Worm (Caenorhabditis elegans) whole organism, mixed stage, embryonic: Measurements from ENCODE around the gene C45G9.9.
A peak's percentile ranks its signal among the peaks of the same experiment; 100 is the strongest.
"Not testable (repeated sequence)": the region's sequence is repeated elsewhere in the genome, so short reads cannot be mapped to it uniquely, and the experiment has no call there.

Experiments used
- blmp-1 ChIP-seq: fragments of 150-350 bp; optimal IDR thresholded peaks from 2 replicates; lab custom pipeline; 2014; ENCODE audit warnings: missing biosample characterization, missing genetic modification characterization
- ceh-39 ChIP-seq: fragments of 150-350 bp; optimal IDR thresholded peaks from 2 replicates; lab custom pipeline; 2014; ENCODE audit warnings: missing biosample characterization, missing genetic modification characterization
- ceh-43 ChIP-seq: fragments of 200-800 bp; sonication (Bioruptor generic); optimal IDR thresholded peaks from 2 replicates; lab custom pipeline; 2018; ENCODE audit warnings: mild to moderate bottlenecking, missing genetic modification characterization, moderate library complexity, missing compliant biosample characterization
- ceh-83 ChIP-seq: fragments of 200-800 bp; sonication (Bioruptor generic); optimal IDR thresholded peaks from 2 replicates; lab custom pipeline; 2018; ENCODE audit warnings: mild to moderate bottlenecking, missing genetic modification characterization, missing compliant biosample characterization
- ces-1 ChIP-seq: fragments of 150-350 bp; optimal IDR thresholded peaks from 2 replicates; lab custom pipeline; 2014; ENCODE audit warnings: missing biosample characterization, missing genetic modification reagents, missing genetic modification characterization
- drap-1 ChIP-seq: fragments of 200-800 bp; sonication (Bioruptor generic); optimal IDR thresholded peaks from 3 replicates; lab custom pipeline; 2018; ENCODE audit warnings: mild to moderate bottlenecking, missing genetic modification characterization, missing compliant biosample characterization
- elt-1 ChIP-seq: sonication (generic microtip); optimal IDR thresholded peaks from 2 replicates; lab custom pipeline; 2017; ENCODE audit warnings: missing genetic modification characterization, mild to moderate bottlenecking, missing compliant biosample characterization, antibody characterized with exemption, moderate library complexity, borderline replicate concordance; ENCODE audit not compliant: insufficient read depth
- elt-3 ChIP-seq: fragments of 150-350 bp; optimal IDR thresholded peaks from 2 replicates; lab custom pipeline; 2014; ENCODE audit warnings: missing biosample characterization, missing genetic modification characterization
- flh-1 ChIP-seq: fragments of 200-800 bp; sonication (Bioruptor generic); optimal IDR thresholded peaks from 2 replicates; lab custom pipeline; 2018; ENCODE audit warnings: mild to moderate bottlenecking, missing genetic modification characterization, moderate library complexity, missing compliant biosample characterization
- ham-2 ChIP-seq: fragments of 200-800 bp; sonication (Bioruptor generic); optimal IDR thresholded peaks from 2 replicates; lab custom pipeline; 2018; ENCODE audit warnings: mild to moderate bottlenecking, missing genetic modification characterization, missing compliant biosample characterization
- hlh-1 ChIP-seq: fragments of 150-350 bp; optimal IDR thresholded peaks from 2 replicates; lab custom pipeline; 2014; ENCODE audit warnings: missing biosample characterization, missing genetic modification reagents, missing genetic modification characterization
- lin-13 ChIP-seq: fragments of 150-350 bp; optimal IDR thresholded peaks from 2 replicates; lab custom pipeline; 2014; ENCODE audit warnings: missing biosample characterization, missing genetic modification characterization
- lin-32 ChIP-seq: fragments of 200-800 bp; sonication (Bioruptor generic); optimal IDR thresholded peaks from 2 replicates; lab custom pipeline; 2018; ENCODE audit warnings: mild to moderate bottlenecking, missing genetic modification characterization, missing compliant biosample characterization
- lsy-2 ChIP-seq: fragments of 150-350 bp; optimal IDR thresholded peaks from 2 replicates; lab custom pipeline; 2014; ENCODE audit warnings: missing biosample characterization, missing genetic modification characterization
- mab-5 ChIP-seq: fragments of 150-350 bp; optimal IDR thresholded peaks from 2 replicates; lab custom pipeline; 2014; ENCODE audit warnings: missing biosample characterization, missing genetic modification characterization
- mep-1 ChIP-seq: fragments of 150-350 bp; optimal IDR thresholded peaks from 2 replicates; lab custom pipeline; 2017; ENCODE audit warnings: missing biosample characterization, missing genetic modification reagents, missing genetic modification characterization, inconsistent platforms
- nhr-12 ChIP-seq: fragments of 150-350 bp; optimal IDR thresholded peaks from 2 replicates; lab custom pipeline; 2014; ENCODE audit warnings: missing biosample characterization, missing genetic modification characterization
- nhr-2 ChIP-seq: fragments of 150-350 bp; optimal IDR thresholded peaks from 2 replicates; lab custom pipeline; 2014; ENCODE audit warnings: missing biosample characterization, missing genetic modification characterization
- nhr-237 ChIP-seq: fragments of 150-350 bp; optimal IDR thresholded peaks from 2 replicates; lab custom pipeline; 2014; ENCODE audit warnings: missing biosample characterization, missing genetic modification characterization
- nhr-28 ChIP-seq: fragments of 150-350 bp; optimal IDR thresholded peaks from 2 replicates; lab custom pipeline; 2014; ENCODE audit warnings: missing biosample characterization, missing genetic modification characterization
- nhr-76 ChIP-seq: sonication (generic microtip); optimal IDR thresholded peaks from 2 replicates; lab custom pipeline; 2017; ENCODE audit warnings: missing biosample characterization, missing genetic modification characterization
- pha-4 ChIP-seq: fragments of 150-350 bp; optimal IDR thresholded peaks from 2 replicates; lab custom pipeline; 2018; ENCODE audit warnings: missing biosample characterization, missing genetic modification reagents, missing genetic modification characterization
- sem-2 ChIP-seq: fragments of 200-800 bp; sonication (Bioruptor generic); optimal IDR thresholded peaks from 2 replicates; lab custom pipeline; 2018; ENCODE audit warnings: mild to moderate bottlenecking, missing genetic modification characterization, missing compliant biosample characterization
- sptf-1 ChIP-seq: sonication (generic microtip); optimal IDR thresholded peaks from 2 replicates; lab custom pipeline; 2017; ENCODE audit warnings: mild to moderate bottlenecking, missing genetic modification characterization, moderate library complexity, missing compliant biosample characterization
- tbx-8 ChIP-seq: fragments of 200-800 bp; sonication (Bioruptor generic); optimal IDR thresholded peaks from 2 replicates; lab custom pipeline; 2018; ENCODE audit warnings: mild to moderate bottlenecking, missing genetic modification characterization, moderate library complexity, missing compliant biosample characterization
- unc-120 ChIP-seq: sonication (generic microtip); optimal IDR thresholded peaks from 2 replicates; lab custom pipeline; 2017; ENCODE audit warnings: missing genetic modification characterization, missing compliant biosample characterization; ENCODE audit not compliant: poor library complexity, severe bottlenecking
- unc-62 ChIP-seq: fragments of 150-350 bp; optimal IDR thresholded peaks from 2 replicates; lab custom pipeline; 2014; ENCODE audit warnings: missing biosample characterization, missing genetic modification reagents, missing genetic modification characterization
- zip-8 ChIP-seq: fragments of 150-350 bp; optimal IDR thresholded peaks from 2 replicates; lab custom pipeline; 2014; ENCODE audit warnings: missing biosample characterization, missing genetic modification characterization
- ztf-11 ChIP-seq: fragments of 150-350 bp; optimal IDR thresholded peaks from 2 replicates; lab custom pipeline; 2014; ENCODE audit warnings: missing biosample characterization, missing genetic modification characterization

Gene C45G9.9

DNA sequence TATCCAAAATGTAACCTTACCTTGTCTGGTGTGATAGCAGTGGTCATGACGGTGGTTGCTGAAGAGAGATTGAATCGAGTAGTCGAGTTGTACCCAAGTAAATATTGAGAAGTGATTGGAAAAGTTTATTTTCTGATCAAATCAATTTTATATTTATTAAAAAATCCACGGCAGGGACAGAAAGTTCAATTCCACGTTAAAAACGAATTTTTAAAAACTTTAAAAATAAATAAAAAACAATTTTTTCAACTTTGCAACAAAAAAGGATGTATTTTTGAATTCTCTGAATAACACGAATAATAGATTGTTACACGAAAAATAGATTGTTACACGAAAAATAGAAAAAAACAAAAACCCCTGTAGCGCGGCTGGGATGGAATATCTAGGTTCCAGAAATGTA is at the start of gene C45G9.9:
Gene C45G9.9, minus strand, starts transcription at position 101 of the 400 bp plus-strand sequence.
- not testable (repeated sequence) for TF ChIP-seq lsy-2 (tag; lab: Kevin White, UChicago); sem-2 (GFP tag; lab: Kevin White, UChicago); ztf-11

DNA sequence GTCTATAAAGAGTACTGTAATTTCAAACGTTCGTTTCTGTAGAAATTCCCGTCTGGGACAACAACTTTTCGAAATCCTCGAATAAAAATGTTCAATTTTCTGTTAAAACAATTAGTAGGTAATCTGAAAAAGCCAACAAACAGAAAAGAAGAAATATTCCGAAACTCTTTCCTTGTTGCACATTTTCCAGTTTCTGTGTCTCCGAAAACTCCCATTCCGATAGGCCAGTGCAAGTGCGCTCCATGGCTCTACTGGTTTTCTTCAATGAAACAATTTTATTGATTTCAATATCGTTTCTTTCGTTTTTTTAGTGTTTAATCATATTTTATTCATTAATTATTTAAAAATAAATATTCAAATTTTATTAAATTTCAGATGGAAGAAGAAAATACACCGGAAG is 47.0 kb upstream of the C45G9.9 start, which contains the start of gene F54D8.6:
Gene F54D8.6, plus strand, starts transcription at position 370 of the 400 bp plus-strand sequence.
- TF ChIP-seq mep-1 (peak; percentile 13), lsy-2 (tag; lab: Kevin White, UChicago) (peak; percentile 72), ces-1 (GFP tag; lab: Kevin White, UChicago) (peak; percentile 60), nhr-76 (tag; lab: Kevin White, UChicago) (no peak), lin-32 (GFP tag; lab: Kevin White, UChicago) (no peak), pha-4 (tag; lab: Kevin White, UChicago) (peak; percentile 28), ceh-39 (tag; lab: Kevin White, UChicago) (peak; percentile 49), nhr-237 (tag; lab: Kevin White, UChicago) (peak; percentile 24), sptf-1 (tag; lab: Kevin White, UChicago) (peak; percentile 1)

DNA sequence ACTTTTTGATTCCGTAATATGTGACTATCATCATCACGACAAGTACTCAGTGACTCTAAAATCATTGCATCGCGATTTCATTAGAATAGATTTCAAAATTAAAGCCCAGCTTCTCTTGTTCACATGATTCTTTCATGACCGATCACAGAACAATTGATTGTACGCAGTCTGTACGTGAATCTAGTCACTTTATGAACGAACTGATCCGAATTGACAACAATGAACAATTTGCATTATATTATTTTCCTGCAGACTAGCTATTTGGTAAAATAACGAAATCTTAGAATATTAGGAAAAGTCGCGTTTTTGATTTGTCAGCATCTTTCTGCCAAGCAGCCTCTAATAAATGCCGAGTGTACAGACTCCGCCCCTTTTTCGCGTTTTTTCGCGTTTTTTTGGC is 43.9 kb upstream of the C45G9.9 start:
- TF ChIP-seq tbx-8 (no peak), ceh-39 (tag; lab: Kevin White, UChicago) (no peak), nhr-12 (tag; lab: Kevin White, UChicago) (no peak), unc-120 (tag; lab: Kevin White, UChicago) (no peak), ceh-83 (GFP tag; lab: Kevin White, UChicago) (no peak), nhr-28 (no peak), pha-4 (tag; lab: Kevin White, UChicago) (no peak), lsy-2 (tag; lab: Kevin White, UChicago) (no peak), nhr-2 (tag; lab: Kevin White, UChicago) (no peak), flh-1 (GFP tag; lab: Kevin White, UChicago) (no peak), sem-2 (GFP tag; lab: Kevin White, UChicago) (no peak), unc-62 (GFP tag; lab: Kevin White, UChicago) (no peak), elt-3 (tag; lab: Kevin White, UChicago) (no peak)

DNA sequence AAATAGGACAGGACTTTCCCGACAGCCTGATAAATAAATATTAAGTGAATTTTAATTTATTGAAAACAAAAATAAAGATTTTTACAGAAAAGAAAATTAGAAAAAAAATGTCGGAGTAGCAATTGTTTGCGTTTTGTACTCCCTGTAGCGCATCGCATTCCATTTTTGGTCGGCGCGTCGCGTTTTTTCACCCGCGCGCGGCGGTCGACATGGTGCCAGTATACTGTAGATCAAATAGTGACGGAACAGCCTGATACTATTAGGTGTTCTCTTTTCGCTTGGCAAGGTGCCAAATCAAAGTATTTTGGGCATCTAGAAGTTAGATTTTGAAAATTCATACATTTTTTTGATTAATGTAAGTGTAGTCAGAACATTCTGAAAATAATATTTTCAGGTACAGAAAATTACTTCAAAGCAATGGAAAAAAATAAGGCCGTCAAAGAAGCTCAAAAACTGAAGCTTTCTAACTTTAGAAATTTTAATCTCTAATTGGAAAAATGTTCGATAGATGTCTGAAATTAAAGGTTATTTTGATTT is 43.2 kb upstream of the C45G9.9 start:
- TF ChIP-seq ceh-83 (GFP tag; lab: Kevin White, UChicago), result no peak
- TF ChIP-seq hlh-1 (tag; lab: Kevin White, UChicago), result no peak
- no peak for TF ChIP-seq ztf-11
- no peak for TF ChIP-seq unc-62 (GFP tag; lab: Kevin White, UChicago)
- no peak for TF ChIP-seq elt-1 (tag; lab: Kevin White, UChicago)
- TF ChIP-seq ceh-43 (GFP tag; lab: Kevin White, UChicago), result no peak
- no peak for TF ChIP-seq sem-2 (GFP tag; lab: Kevin White, UChicago)
- TF ChIP-seq blmp-1, result no peak
- no peak for TF ChIP-seq ham-2 (GFP tag; lab: Kevin White, UChicago)
- TF ChIP-seq zip-8, result no peak
- no peak for TF ChIP-seq lin-13 (tag; lab: Kevin White, UChicago)
- no peak for TF ChIP-seq pha-4 (tag; lab: Kevin White, UChicago)
- TF ChIP-seq nhr-237 (tag; lab: Kevin White, UChicago), result no peak
- TF ChIP-seq drap-1 (GFP tag; lab: Kevin White, UChicago), result no peak
- TF ChIP-seq lsy-2 (tag; lab: Kevin White, UChicago), result no peak
- TF ChIP-seq, all 35 proteins: peak for 0

DNA sequence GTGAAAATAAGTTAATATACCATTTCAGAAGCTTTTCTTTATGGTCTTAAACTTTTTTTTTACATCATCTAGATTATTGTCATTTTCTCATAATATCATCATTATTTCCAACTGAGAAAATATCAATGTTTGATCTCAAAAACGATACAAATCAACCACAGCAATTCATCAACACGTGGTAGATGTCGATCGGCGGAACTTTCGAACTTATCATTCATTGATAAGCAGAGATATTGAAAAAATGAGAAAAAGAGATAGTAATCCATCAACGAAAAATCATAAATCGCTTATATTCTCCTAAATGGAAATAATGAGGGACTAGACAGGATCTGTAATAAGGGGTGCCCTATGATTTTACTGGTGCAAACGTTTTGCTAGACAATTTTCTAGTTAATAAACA is 41.1 kb upstream of the C45G9.9 start:
- no peak for TF ChIP-seq mep-1
- no peak for TF ChIP-seq blmp-1
- TF ChIP-seq unc-120 (tag; lab: Kevin White, UChicago), result no peak
- no peak for TF ChIP-seq tbx-8
- TF ChIP-seq mab-5 (tag; lab: Kevin White, UChicago), result no peak
- no peak for TF ChIP-seq lin-13 (tag; lab: Kevin White, UChicago)
- TF ChIP-seq pha-4 (tag; lab: Kevin White, UChicago), result no peak
- TF ChIP-seq nhr-237 (tag; lab: Kevin White, UChicago), result no peak
- TF ChIP-seq ztf-11, result no peak
- no peak for TF ChIP-seq elt-1 (tag; lab: Kevin White, UChicago)
- TF ChIP-seq hlh-1 (tag; lab: Kevin White, UChicago), result no peak
